Worm (Caenorhabditis elegans): ENCODE results near the gene W02H5.8.

W02H5.8 gene

ce11 chrV:2621879-2622278, 30.6 kb downstream of the W02H5.8 start, which contains the start of gene srh-271:
TSS of gene srh-271 (minus strand) at chrV:2621979.
- TF ChIP-seq unc-62 (GFP tag; optimal IDR thresholded peaks at IDR 0.05) (no peak), nhr-67 (tag; optimal IDR thresholded peaks at IDR 0.05) (no peak), egl-27 (tag; optimal IDR thresholded peaks at IDR 0.05) (no peak), snpc-4 (tag; optimal IDR thresholded peaks at IDR 0.05) (no peak), ZK546.5 (tag; optimal IDR thresholded peaks at IDR 0.05) (no peak), pha-4 (tag; optimal IDR thresholded peaks at IDR 0.05) (no peak), nhr-23 (tag; optimal IDR thresholded peaks at IDR 0.05) (no peak), lsy-12 (tag; optimal IDR thresholded peaks at IDR 0.05) (no peak), nhr-25 (tag; optimal IDR thresholded peaks at IDR 0.05) (no peak), nhr-43 (tag; optimal IDR thresholded peaks at IDR 0.05; ENCODE audit: poor library complexity, severe bottlenecking) (no peak), ceh-28 (tag; optimal IDR thresholded peaks at IDR 0.05) (no peak), pqm-1 (tag; optimal IDR thresholded peaks at IDR 0.05) (no peak), ceh-16 (tag; optimal IDR thresholded peaks at IDR 0.05) (no peak), skn-1 (tag; optimal IDR thresholded peaks at IDR 0.05) (no peak), ztf-11 (tag; optimal IDR thresholded peaks at IDR 0.05) (no peak), elt-1 (tag; optimal IDR thresholded peaks at IDR 0.05) (no peak), zag-1 (tag; optimal IDR thresholded peaks at IDR 0.05) (no peak), R02D3.7 (tag; optimal IDR thresholded peaks at IDR 0.05) (no peak), daf-12 (tag; optimal IDR thresholded peaks at IDR 0.05) (no peak), ceh-82 (tag; optimal IDR thresholded peaks at IDR 0.05) (no peak)

DNA sequence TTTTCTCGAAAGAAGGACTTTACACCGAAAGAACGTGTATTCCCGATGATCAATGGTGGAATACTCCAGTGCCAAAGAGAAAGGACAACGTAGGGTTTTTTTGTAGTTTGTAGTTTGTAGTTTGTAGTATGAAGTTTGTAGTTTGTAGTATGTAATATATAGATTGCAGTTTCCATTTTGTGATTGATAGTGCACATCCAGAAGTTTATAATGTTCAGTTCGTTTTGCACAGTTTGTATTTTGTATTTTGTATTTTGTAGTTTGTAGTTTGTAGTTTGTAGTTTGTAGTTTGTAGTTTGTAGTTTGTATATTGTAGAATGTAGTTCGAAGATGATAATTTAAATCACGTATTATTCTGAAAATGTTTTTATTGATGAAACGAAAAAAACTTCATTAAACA, 35.0 kb downstream of the W02H5.8 start:
- TF ChIP-seq egl-5 (tag; optimal IDR thresholded peaks at IDR 0.05) (no peak), elt-1 (tag; optimal IDR thresholded peaks at IDR 0.05) (no peak), ztf-4 (tag; optimal IDR thresholded peaks at IDR 0.05) (no peak)

DNA sequence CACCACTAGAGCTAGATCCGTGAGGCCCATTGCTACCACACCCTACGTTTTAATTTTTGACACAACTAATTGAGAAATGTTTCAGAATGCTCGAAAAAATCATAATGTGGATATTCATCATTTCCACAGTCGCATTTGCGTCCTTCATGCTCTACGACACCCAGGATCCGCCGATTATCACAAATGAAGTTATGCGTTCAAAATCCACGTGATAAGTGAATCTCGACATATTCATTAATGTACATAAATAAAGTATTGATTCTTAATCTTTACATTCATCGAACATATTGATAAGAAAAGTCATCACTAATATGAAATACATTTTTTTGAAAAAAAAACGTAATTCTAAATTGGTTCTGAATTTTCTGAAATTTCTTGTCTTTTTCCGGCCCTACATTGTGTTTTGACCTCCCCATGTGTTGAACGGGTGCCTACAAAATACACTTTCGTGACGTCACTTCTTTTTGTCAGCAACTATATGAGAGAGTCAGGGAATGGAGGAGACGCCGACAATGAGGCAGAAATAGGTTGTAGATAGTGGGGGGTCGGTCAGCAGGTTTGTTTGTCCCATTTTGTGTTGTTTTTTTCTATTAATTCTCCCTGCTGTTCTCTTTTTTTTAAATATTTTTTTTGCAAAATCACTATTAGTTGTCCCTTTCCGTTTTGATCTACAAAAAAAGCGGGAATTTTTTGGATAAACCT, 37.3 kb downstream of the W02H5.8 start, which contains the start of gene F53E10.1:
Gene F53E10.1 (plus strand): TSS at position 325 of the 702 bp plus-strand sequence.
- TF ChIP-seq egl-5 (tag; optimal IDR thresholded peaks at IDR 0.05) = peak; percentile 4
- peak; percentile 38 for TF ChIP-seq nfya-1 (tag; optimal IDR thresholded peaks at IDR 0.05; ENCODE audit: insufficient read depth)
- no peak for TF ChIP-seq aly-2 (tag; optimal IDR thresholded peaks at IDR 0.05)
- peak; percentile 61 for TF ChIP-seq nhr-25 (tag; optimal IDR thresholded peaks at IDR 0.05)
- TF ChIP-seq elt-2 (tag; optimal IDR thresholded peaks at IDR 0.05) = peak; percentile 64
- TF ChIP-seq ceh-82 (tag; optimal IDR thresholded peaks at IDR 0.05) = no peak
- TF ChIP-seq nhr-28 (tag; optimal IDR thresholded peaks at IDR 0.05) = no peak
- TF ChIP-seq jun-1 (tag; optimal IDR thresholded peaks at IDR 0.05) = peak; percentile 7
- TF ChIP-seq mml-1 (tag; optimal IDR thresholded peaks at IDR 0.05) = no peak
- TF ChIP-seq nhr-23 (tag; optimal IDR thresholded peaks at IDR 0.05) = peak; percentile 81
- peak; percentile 11 for TF ChIP-seq pqm-1 (tag; optimal IDR thresholded peaks at IDR 0.05)
- TF ChIP-seq snpc-4 (tag; optimal IDR thresholded peaks at IDR 0.05) = no peak
- peak; percentile 66 for TF ChIP-seq pha-4 (tag; optimal IDR thresholded peaks at IDR 0.05)
- peak; percentile 47 for TF ChIP-seq ceh-28 (tag; optimal IDR thresholded peaks at IDR 0.05)
- TF ChIP-seq daf-12 (tag; optimal IDR thresholded peaks at IDR 0.05) = no peak
- no peak for TF ChIP-seq elt-3 (tag; optimal IDR thresholded peaks at IDR 0.05)

- no peak for TF ChIP-seq nfya-1 (tag; optimal IDR thresholded peaks at IDR 0.05; ENCODE audit: insufficient read depth)
These were observed 44.1 kb downstream of the W02H5.8 start, which contains the start of gene acr-17 for ce11 chrV:2608352-2608751. TSS of gene acr-17 (plus strand) at chrV:2608652.

DNA sequence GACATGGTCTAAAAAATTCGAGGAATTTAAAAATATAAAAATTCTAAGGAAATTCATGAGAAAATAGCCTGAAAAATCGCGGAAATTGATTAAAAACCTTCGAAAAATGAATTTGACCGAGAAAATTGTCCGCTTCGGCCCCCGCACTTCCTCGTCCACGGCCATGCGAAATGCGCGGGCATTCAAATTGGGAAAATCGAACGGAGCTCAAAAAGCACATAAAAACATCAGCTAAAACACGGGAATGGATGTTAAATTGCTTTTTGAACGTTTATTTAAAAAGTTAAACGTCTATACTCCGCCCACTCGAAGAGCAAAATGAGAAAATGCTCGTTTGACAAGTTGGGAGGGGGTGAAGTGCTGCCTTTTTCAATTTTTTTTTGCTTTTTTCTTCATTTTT, 49.4 kb downstream of the W02H5.8 start, which contains the start of gene F53E10.6:
Gene F53E10.6 (minus strand): TSS at position 8 of the 400 bp plus-strand sequence.
- peak; percentile 42 for TF ChIP-seq nfya-1 (tag; optimal IDR thresholded peaks at IDR 0.05; ENCODE audit: insufficient read depth)
- peak; percentile 47 for TF ChIP-seq lin-15B (tag; optimal IDR thresholded peaks at IDR 0.05)
- TF ChIP-seq nhr-23 (tag; optimal IDR thresholded peaks at IDR 0.05) = peak; percentile 3
- TF ChIP-seq ama-1 (optimal IDR thresholded peaks at IDR 0.05) = no peak
- TF ChIP-seq ztf-4 (tag; optimal IDR thresholded peaks at IDR 0.05) = no peak

DNA sequence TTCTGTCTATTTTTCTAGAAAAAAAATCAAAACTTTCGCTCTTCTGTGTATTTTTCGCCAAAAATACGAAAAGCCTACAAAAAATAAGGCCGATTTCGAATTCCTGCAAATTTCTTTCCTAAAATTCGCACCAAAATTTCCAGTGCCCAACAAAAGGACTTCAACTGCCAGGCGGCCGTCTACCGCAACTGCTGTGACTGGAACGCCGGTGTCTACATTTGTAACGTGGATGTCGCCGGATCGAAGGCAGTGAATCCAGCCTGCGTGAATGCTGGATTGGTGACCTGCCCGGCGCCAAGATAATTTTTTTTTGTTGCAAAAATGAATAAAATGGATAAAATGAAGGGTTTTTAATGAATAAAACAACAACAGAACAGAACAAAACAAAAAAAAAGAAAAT, 50.6 kb downstream of the W02H5.8 start:
- TF ChIP-seq nfya-1 (tag; optimal IDR thresholded peaks at IDR 0.05; ENCODE audit: insufficient read depth) = no peak
- no peak for TF ChIP-seq pha-4 (tag; optimal IDR thresholded peaks at IDR 0.05)
- TF ChIP-seq fos-1 (tag; optimal IDR thresholded peaks at IDR 0.05) = no peak
- TF ChIP-seq lsy-12 (tag; optimal IDR thresholded peaks at IDR 0.05) = no peak
- no peak for TF ChIP-seq ceh-16 (tag; optimal IDR thresholded peaks at IDR 0.05)
- no peak for TF ChIP-seq lin-39 (tag; optimal IDR thresholded peaks at IDR 0.05)

Data from whole organism, L3 larva.